Fruit fly (Drosophila melanogaster): ENCODE measurements around the gene Mst27D.

dm6 chr2L:7047703-7048102 is 12.9 kb downstream of the Mst27D start:
- no peak for TF ChIP-seq CG6854 (GFP tag; optimal IDR thresholded peaks at IDR 0.05)
- no peak for TF ChIP-seq CG7987 (GFP tag; optimal IDR thresholded peaks at IDR 0.05)
- no peak for TF ChIP-seq CG5953 (GFP tag; IDR thresholded peaks at IDR 0.05)
- no peak for TF ChIP-seq CG5180 (GFP tag; optimal IDR thresholded peaks at IDR 0.05)
- no peak for TF ChIP-seq gfzf (GFP tag; optimal IDR thresholded peaks at IDR 0.05)

All from whole organism, embryonic.